Fruit fly (Drosophila melanogaster): ENCODE results near the gene Nek2.

Gene Nek2

dm6 chrX:7931028-7931549 lies 39.6 kb upstream of the Nek2 start, which contains the start of gene mahe (continued):
- TF ChIP-seq fd96Cb (tag; optimal IDR thresholded peaks at IDR 0.05) (no peak), corto (GFP tag; optimal IDR thresholded peaks at IDR 0.05) (no peak), CG13287 (GFP tag; IDR thresholded peaks at IDR 0.05; ENCODE audit: partially characterized antibody) (peak; percentile 92), pfk (GFP tag; optimal IDR thresholded peaks at IDR 0.05) (peak; percentile 13), stwl (tag; optimal IDR thresholded peaks at IDR 0.05) (no peak), pros (GFP tag; optimal IDR thresholded peaks at IDR 0.05) (peak; percentile 46), HLH3B (GFP tag; IDR thresholded peaks at IDR 0.05) (0 out of 2 replicates have a peak, but pooled peaks have one; percentile 7), CG14860 (GFP tag; IDR thresholded peaks at IDR 0.05; ENCODE audit: partially characterized antibody) (peak; percentile 72), Dll (GFP tag; IDR thresholded peaks at IDR 0.05; ENCODE audit: partially characterized antibody) (peak; percentile 87), tna (GFP tag; IDR thresholded peaks at IDR 0.05; ENCODE audit: partially characterized antibody) (peak; percentile 63), CG12942 (GFP tag; optimal IDR thresholded peaks at IDR 0.05) (no peak), Dp (GFP tag; optimal IDR thresholded peaks at IDR 0.05) (peak; percentile 80), Bgb (GFP tag; IDR thresholded peaks at IDR 0.05; ENCODE audit: partially characterized antibody) (peak; percentile 89), bsh (GFP tag; optimal IDR thresholded peaks at IDR 0.05) (no peak), CG33213 (GFP tag; optimal IDR thresholded peaks at IDR 0.05) (no peak), Dref (GFP tag; IDR thresholded peaks at IDR 0.05) (peak; percentile 85), CG1233 (GFP tag; optimal IDR thresholded peaks at IDR 0.05) (peak; percentile 60), TFAM (GFP tag; optimal IDR thresholded peaks at IDR 0.05) (no peak), dan (GFP tag; IDR thresholded peaks at IDR 0.05) (no peak), CG42726 (GFP tag; IDR thresholded peaks at IDR 0.05; ENCODE audit: partially characterized antibody) (peak; percentile 75; the same call in 1 of the 2 replicates), Meics (GFP tag; optimal IDR thresholded peaks at IDR 0.05) (no peak), Ets97D (GFP tag; optimal IDR thresholded peaks at IDR 0.05) (peak; percentile 21), so (GFP tag; IDR thresholded peaks at IDR 0.05) (no peak), unpg (GFP tag; optimal IDR thresholded peaks at IDR 0.05) (no peak), CG15601 (tag; optimal IDR thresholded peaks at IDR 0.05) (no peak), ind (GFP tag; optimal IDR thresholded peaks at IDR 0.05) (no peak), CHES-1-like (GFP tag; optimal IDR thresholded peaks at IDR 0.05) (no peak), CG1603 (tag; optimal IDR thresholded peaks at IDR 0.05) (peak; percentile 29), Atf3 (GFP tag; optimal IDR thresholded peaks at IDR 0.05) (no peak), Six4 (GFP tag; optimal IDR thresholded peaks at IDR 0.05) (no peak), vfl (GFP tag; optimal IDR thresholded peaks at IDR 0.05) (no peak), chm (GFP tag; IDR thresholded peaks at IDR 0.05) (no peak), Antp (GFP tag; optimal IDR thresholded peaks at IDR 0.05) (no peak), bbx (GFP tag; IDR thresholded peaks at IDR 0.05; ENCODE audit: partially characterized antibody) (peak; percentile 94)

- TF ChIP-seq z (GFP tag; IDR thresholded peaks at IDR 0.05) (no peak), CG13296 (GFP tag; optimal IDR thresholded peaks at IDR 0.05) (no peak), onecut (GFP tag; IDR thresholded peaks at IDR 0.05) (peak; percentile 98), br (optimal IDR thresholded peaks at IDR 0.05) (no peak), croc (GFP tag; conservative IDR thresholded peaks at IDR 0.05) (no peak), Deaf1 (tag; optimal IDR thresholded peaks at IDR 0.05) (peak; percentile 27), Hsf (GFP tag; optimal IDR thresholded peaks at IDR 0.05) (no peak), phol (tag; optimal IDR thresholded peaks at IDR 0.05) (no peak), nerfin-1 (tag; optimal IDR thresholded peaks at IDR 0.05) (peak; percentile 1), HLH54F (GFP tag; optimal IDR thresholded peaks at IDR 0.05) (no peak), da (GFP tag; optimal IDR thresholded peaks at IDR 0.05) (no peak), bsh (GFP tag; optimal IDR thresholded peaks at IDR 0.05) (peak in 1 of 2 experiments; percentile 9), fd96Cb (tag; optimal IDR thresholded peaks at IDR 0.05) (no peak), CG6683 (GFP tag; optimal IDR thresholded peaks at IDR 0.05) (no peak), sisA (GFP tag; IDR thresholded peaks at IDR 0.05) (no peak), Dip2 (GFP tag; IDR thresholded peaks at IDR 0.05) (no peak), abd-A (tag; optimal IDR thresholded peaks at IDR 0.05) (no peak), Taf1 (GFP tag; IDR thresholded peaks at IDR 0.05) (no peak)
Measured at dm6 chrX:7930236-7931027, 39.0 kb upstream of the Nek2 start.

Data from whole organism, embryonic.